Fruit fly (Drosophila melanogaster): Measurements from ENCODE around the gene sina.

The sina gene

dm6 chr3L:16806823-16807325 is 46.7 kb upstream of the sina start (continued):
- no peak for TF ChIP-seq CG14860 (GFP tag; IDR thresholded peaks at IDR 0.05; ENCODE audit: partially characterized antibody)
- peak in 1 of 2 experiments; percentile 53 for TF ChIP-seq dpn (GFP tag; optimal IDR thresholded peaks at IDR 0.05)
- peak; percentile 62 for TF ChIP-seq Nf-YC (tag; optimal IDR thresholded peaks at IDR 0.05)
- no peak for TF ChIP-seq CG10543 (GFP tag; optimal IDR thresholded peaks at IDR 0.05)
- no peak for TF ChIP-seq usp (GFP tag; optimal IDR thresholded peaks at IDR 0.05)
- no peak for TF ChIP-seq sim (GFP tag; IDR thresholded peaks at IDR 0.05)
- TF ChIP-seq ato (GFP tag; IDR thresholded peaks at IDR 0.05; ENCODE audit: partially characterized antibody) = no peak
- no peak for TF ChIP-seq CG32767 (GFP tag; IDR thresholded peaks at IDR 0.05)
- TF ChIP-seq HmgD (GFP tag; optimal IDR thresholded peaks at IDR 0.05) = no peak
- no peak for TF ChIP-seq dan (GFP tag; IDR thresholded peaks at IDR 0.05)
- peak; percentile 3 for TF ChIP-seq chn (GFP tag; optimal IDR thresholded peaks at IDR 0.05)
- TF ChIP-seq sens-2 (GFP tag; IDR thresholded peaks at IDR 0.05) = 0 out of 2 replicates have a peak, but pooled peaks have one; percentile 21
- peak; percentile 75 for TF ChIP-seq CG12391 (tag; optimal IDR thresholded peaks at IDR 0.05)
- no peak for TF ChIP-seq vfl (GFP tag; optimal IDR thresholded peaks at IDR 0.05)
- TF ChIP-seq CG5245 (GFP tag; optimal IDR thresholded peaks at IDR 0.05) = no peak
- peak; percentile 67 for TF ChIP-seq CG6813 (GFP tag; optimal IDR thresholded peaks at IDR 0.05)
- no peak for TF ChIP-seq ase (GFP tag; IDR thresholded peaks at IDR 0.05)
- TF ChIP-seq klu (GFP tag; IDR thresholded peaks at IDR 0.05) = no peak
- TF ChIP-seq ken (GFP tag; IDR thresholded peaks at IDR 0.05) = peak; percentile 40; the same call in 1 of the 3 replicates
- no peak for TF ChIP-seq B-H2 (GFP tag; optimal IDR thresholded peaks at IDR 0.05)
- TF ChIP-seq CG13296 (GFP tag; optimal IDR thresholded peaks at IDR 0.05) = peak; percentile 76
- no peak for TF ChIP-seq mirr (GFP tag; optimal IDR thresholded peaks at IDR 0.05)
- TF ChIP-seq dati (GFP tag; IDR thresholded peaks at IDR 0.05) = 0 out of 2 replicates have a peak, but pooled peaks have one; percentile 21
- TF ChIP-seq ab (GFP tag; optimal IDR thresholded peaks at IDR 0.05) = no peak
- no peak for TF ChIP-seq sob (GFP tag; IDR thresholded peaks at IDR 0.05)
- TF ChIP-seq CG33213 (GFP tag; optimal IDR thresholded peaks at IDR 0.05) = no peak
- no peak for TF ChIP-seq CG14050 (GFP tag; IDR thresholded peaks at IDR 0.05)
- no peak for TF ChIP-seq Dad (GFP tag; optimal IDR thresholded peaks at IDR 0.05)
- 0 out of 2 replicates have a peak, but pooled peaks have one; percentile 9 for TF ChIP-seq CG7372 (GFP tag; IDR thresholded peaks at IDR 0.05)
- TF ChIP-seq CG42726 (GFP tag; IDR thresholded peaks at IDR 0.05; ENCODE audit: partially characterized antibody) = no peak
- no peak for TF ChIP-seq CG12744 (GFP tag; optimal IDR thresholded peaks at IDR 0.05)
- TF ChIP-seq D (optimal IDR thresholded peaks at IDR 0.05) = no peak
- TF ChIP-seq D (GFP tag; optimal IDR thresholded peaks at IDR 0.05) = peak; percentile 73
- TF ChIP-seq CG14965 (GFP tag; optimal IDR thresholded peaks at IDR 0.05; ENCODE audit: borderline replicate concordance) = no peak
- no peak for TF ChIP-seq CG7987 (GFP tag; optimal IDR thresholded peaks at IDR 0.05)
- no peak for TF ChIP-seq Jarid2 (GFP tag; optimal IDR thresholded peaks at IDR 0.05)
- no peak for TF ChIP-seq chif (GFP tag; optimal IDR thresholded peaks at IDR 0.05)
- TF ChIP-seq trh (GFP tag; optimal IDR thresholded peaks at IDR 0.05) = no peak
- peak; percentile 61 for TF ChIP-seq gsb-n (tag; optimal IDR thresholded peaks at IDR 0.05)
- TF ChIP-seq H15 (GFP tag; IDR thresholded peaks at IDR 0.05) = 0 out of 3 replicates have a peak, but pooled peaks have one; percentile 6
- peak; percentile 77 for TF ChIP-seq dmrt99B (tag; optimal IDR thresholded peaks at IDR 0.05)
- no peak for TF ChIP-seq p53 (GFP tag; optimal IDR thresholded peaks at IDR 0.05)
- TF ChIP-seq CG15601 (tag; optimal IDR thresholded peaks at IDR 0.05) = peak; percentile 64
- peak; percentile 50; the same call in 1 of the 2 replicates for TF ChIP-seq lmd (GFP tag; IDR thresholded peaks at IDR 0.05)
- TF ChIP-seq CG11247 (GFP tag; IDR thresholded peaks at IDR 0.05) = peak; percentile 45
- no peak for TF ChIP-seq Side (GFP tag; optimal IDR thresholded peaks at IDR 0.05)
- no peak for TF ChIP-seq Lpt (GFP tag; optimal IDR thresholded peaks at IDR 0.05)
- TF ChIP-seq CG3163 (GFP tag; optimal IDR thresholded peaks at IDR 0.05) = no peak
- no peak for TF ChIP-seq Sin3A (optimal IDR thresholded peaks at IDR 0.05)
- peak; percentile 78 for TF ChIP-seq CG17829 (tag; optimal IDR thresholded peaks at IDR 0.05)
- TF ChIP-seq lab (GFP tag; optimal IDR thresholded peaks at IDR 0.05) = peak; percentile 75
- TF ChIP-seq esg (GFP tag; conservative IDR thresholded peaks at IDR 0.05) = peak; percentile 40
